Fruit fly (Drosophila melanogaster): ENCODE results near the gene CG11555.

CG11555 gene

DNA sequence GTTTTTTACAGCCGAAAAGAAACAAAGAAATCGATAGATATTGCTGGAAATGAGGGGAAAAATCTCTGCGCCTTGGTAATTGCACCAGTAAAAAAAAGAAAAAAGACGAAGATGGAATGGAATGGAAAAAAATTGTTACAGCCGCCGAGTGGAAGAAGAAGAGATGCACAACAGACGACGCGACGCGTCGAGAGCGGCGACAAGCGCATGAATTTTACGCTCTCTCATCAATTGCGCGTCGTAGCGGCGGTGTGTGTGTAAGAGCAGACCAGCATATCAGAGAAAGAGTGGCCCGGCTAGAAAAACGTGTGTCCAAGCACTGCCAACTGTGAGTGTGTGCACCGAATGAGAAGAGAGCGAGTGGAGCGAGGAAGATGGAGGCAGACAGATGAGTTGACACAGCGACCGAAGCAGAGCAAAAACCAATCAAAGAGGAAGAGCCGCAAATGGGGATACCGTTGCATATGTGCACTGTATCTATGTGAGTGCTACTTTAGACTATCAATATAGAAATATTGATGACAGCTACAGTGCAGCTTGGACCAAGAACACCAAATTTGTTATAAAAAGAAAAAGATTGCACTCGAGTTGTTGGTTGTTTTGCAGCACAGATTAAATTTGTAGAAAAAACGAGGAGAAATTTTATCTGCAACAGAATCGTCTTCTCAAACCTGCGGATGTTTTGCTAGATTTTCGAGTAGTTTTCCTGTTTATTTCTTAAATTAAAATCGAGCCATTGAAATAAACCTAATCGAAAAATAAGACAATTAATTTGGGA is 24.4 kb upstream of the CG11555 start (continued):
- no peak for TF ChIP-seq CG11093 (GFP tag; IDR thresholded peaks at IDR 0.05)
- no peak for TF ChIP-seq Atf3 (GFP tag; optimal IDR thresholded peaks at IDR 0.05)
- no peak for TF ChIP-seq CG3726 (GFP tag; IDR thresholded peaks at IDR 0.05)
- TF ChIP-seq abd-A (tag; optimal IDR thresholded peaks at IDR 0.05) = peak; percentile 67
- no peak for TF ChIP-seq dm (GFP tag; optimal IDR thresholded peaks at IDR 0.05)
- peak; percentile 24 for TF ChIP-seq pfk (GFP tag; optimal IDR thresholded peaks at IDR 0.05)
- no peak for TF ChIP-seq CG12299 (tag; optimal IDR thresholded peaks at IDR 0.05)
- no peak for TF ChIP-seq HLH3B (GFP tag; IDR thresholded peaks at IDR 0.05)
- no peak for TF ChIP-seq Oaz (GFP tag; IDR thresholded peaks at IDR 0.05)
- TF ChIP-seq CG16813 (GFP tag; IDR thresholded peaks at IDR 0.05; ENCODE audit: partially characterized antibody) = no peak; the same call in 2 of the 3 replicates
- no peak for TF ChIP-seq CG9932 (GFP tag; IDR thresholded peaks at IDR 0.05)
- TF ChIP-seq D (optimal IDR thresholded peaks at IDR 0.05) = no peak
- TF ChIP-seq D (GFP tag; optimal IDR thresholded peaks at IDR 0.05) = peak; percentile 14
- peak; percentile 42 for TF ChIP-seq Nf-YB (GFP tag; optimal IDR thresholded peaks at IDR 0.05)
- TF ChIP-seq CG2116 (GFP tag; optimal IDR thresholded peaks at IDR 0.05) = no peak
- no peak for TF ChIP-seq Hr3 (GFP tag; optimal IDR thresholded peaks at IDR 0.05)
- peak; percentile 84 for TF ChIP-seq grau (tag; optimal IDR thresholded peaks at IDR 0.05)
- TF ChIP-seq CG17612 (GFP tag; IDR thresholded peaks at IDR 0.05) = no peak
- TF ChIP-seq shn (GFP tag; optimal IDR thresholded peaks at IDR 0.05) = no peak
- no peak for TF ChIP-seq ken (GFP tag; IDR thresholded peaks at IDR 0.05)
- TF ChIP-seq tin (GFP tag; optimal IDR thresholded peaks at IDR 0.05) = no peak
- TF ChIP-seq org-1 (GFP tag; optimal IDR thresholded peaks at IDR 0.05) = no peak
- TF ChIP-seq sug (tag; optimal IDR thresholded peaks at IDR 0.05) = no peak
- TF ChIP-seq odd (GFP tag; optimal IDR thresholded peaks at IDR 0.05) = no peak
- TF ChIP-seq Eip74EF (GFP tag; optimal IDR thresholded peaks at IDR 0.05) = no peak
- TF ChIP-seq sna (GFP tag; IDR thresholded peaks at IDR 0.05; ENCODE audit: partially characterized antibody) = peak; percentile 60; the same call in 1 of the 2 replicates
- TF ChIP-seq HLHmδ (GFP tag; optimal IDR thresholded peaks at IDR 0.05) = peak; percentile 58
- TF ChIP-seq psq (GFP tag; optimal IDR thresholded peaks at IDR 0.05) = peak; percentile 47
- peak; percentile 34 for TF ChIP-seq CG17359 (tag; optimal IDR thresholded peaks at IDR 0.05)
- TF ChIP-seq Stat92E (GFP tag; optimal IDR thresholded peaks at IDR 0.05) = peak in 1 of 3 experiments; percentile 15
- TF ChIP-seq CG13775 (GFP tag; optimal IDR thresholded peaks at IDR 0.05) = no peak
- no peak for TF ChIP-seq ase (GFP tag; IDR thresholded peaks at IDR 0.05)
- peak; percentile 18 for TF ChIP-seq trem (tag; optimal IDR thresholded peaks at IDR 0.05)
- no peak for TF ChIP-seq Dref (GFP tag; IDR thresholded peaks at IDR 0.05)
- TF ChIP-seq hth (optimal IDR thresholded peaks at IDR 0.05) = no peak
- TF ChIP-seq sc (optimal IDR thresholded peaks at IDR 0.05) = no peak
- TF ChIP-seq sc (GFP tag; optimal IDR thresholded peaks at IDR 0.05) = no peak
- TF ChIP-seq Opbp (GFP tag; IDR thresholded peaks at IDR 0.05; ENCODE audit: partially characterized antibody) = no peak
- TF ChIP-seq pum (GFP tag; optimal IDR thresholded peaks at IDR 0.05) = no peak
- TF ChIP-seq CG1602 (GFP tag; optimal IDR thresholded peaks at IDR 0.05) = no peak
- TF ChIP-seq Doc3 (GFP tag; IDR thresholded peaks at IDR 0.05; ENCODE audit: partially characterized antibody) = no peak
- TF ChIP-seq CG1233 (GFP tag; optimal IDR thresholded peaks at IDR 0.05) = no peak
- TF ChIP-seq Mes4 (GFP tag; optimal IDR thresholded peaks at IDR 0.05) = no peak
- TF ChIP-seq CG32767 (GFP tag; IDR thresholded peaks at IDR 0.05) = no peak; the same call in 1 of the 2 replicates
- peak; percentile 32; the same call in 1 of the 2 replicates for TF ChIP-seq Xrp1 (GFP tag; IDR thresholded peaks at IDR 0.05)
- no peak for TF ChIP-seq CG17802 (tag; optimal IDR thresholded peaks at IDR 0.05)
- TF ChIP-seq Scr (GFP tag; IDR thresholded peaks at IDR 0.05; ENCODE audit: partially characterized antibody) = no peak
- TF ChIP-seq maf-S (GFP tag; optimal IDR thresholded peaks at IDR 0.05) = no peak
- TF ChIP-seq CG12104 (GFP tag; optimal IDR thresholded peaks at IDR 0.05) = no peak
- TF ChIP-seq B-H2 (GFP tag; optimal IDR thresholded peaks at IDR 0.05) = no peak
